Fruit fly (Drosophila melanogaster): Measurements from ENCODE around the gene TBC1D16.
A peak's percentile ranks its signal among the peaks of the same experiment; 100 is the strongest.

TBC1D16 gene

DNA sequence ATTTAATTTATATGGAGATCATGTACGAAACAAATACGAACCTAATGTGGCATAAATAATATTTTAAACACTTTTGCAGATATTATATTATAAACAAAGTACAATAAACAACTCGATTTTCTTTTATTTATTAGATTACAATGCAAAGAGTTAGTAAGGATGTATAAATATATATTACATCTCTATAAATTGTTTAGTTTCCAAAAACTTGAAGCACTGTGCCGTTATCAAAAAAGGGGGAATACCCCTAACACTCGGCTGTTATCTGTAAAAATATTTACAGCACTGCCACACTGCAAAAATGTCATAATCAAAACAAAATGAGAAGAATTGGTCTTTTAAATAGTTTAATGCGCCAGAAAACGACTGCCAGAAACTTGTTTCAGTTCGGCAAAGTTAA is 6.9 kb downstream of the TBC1D16 start, which contains the start of gene CG5188:
Gene CG5188, plus strand, starts transcription at position 302 of the 400 bp plus-strand sequence.
- peak; percentile 30 for TF ChIP-seq Mnt (GFP tag; optimal IDR thresholded peaks at IDR 0.05)
- TF ChIP-seq CG11617 (GFP tag; optimal IDR thresholded peaks at IDR 0.05), result peak; percentile 55
- no peak for TF ChIP-seq cnc (optimal IDR thresholded peaks at IDR 0.05)
- TF ChIP-seq toe (GFP tag; optimal IDR thresholded peaks at IDR 0.05), result no peak
- TF ChIP-seq CG7045 (GFP tag; optimal IDR thresholded peaks at IDR 0.05), result peak; percentile 10
- TF ChIP-seq bab1 (GFP tag; optimal IDR thresholded peaks at IDR 0.05), result peak; percentile 51
- no peak for TF ChIP-seq Clk (GFP tag; optimal IDR thresholded peaks at IDR 0.05)
- TF ChIP-seq CG5204 (GFP tag; optimal IDR thresholded peaks at IDR 0.05), result no peak
- peak; percentile 1 for TF ChIP-seq tj (GFP tag; optimal IDR thresholded peaks at IDR 0.05)
- peak; percentile 66 for TF ChIP-seq CG33017 (tag; optimal IDR thresholded peaks at IDR 0.05)
- no peak for TF ChIP-seq pad (GFP tag; optimal IDR thresholded peaks at IDR 0.05)
- peak; percentile 2 for TF ChIP-seq cic (GFP tag; optimal IDR thresholded peaks at IDR 0.05)
- no peak for TF ChIP-seq Crg-1 (GFP tag; optimal IDR thresholded peaks at IDR 0.05)
- TF ChIP-seq Hr96 (GFP tag; optimal IDR thresholded peaks at IDR 0.05), result no peak
- TF ChIP-seq CG12768 (GFP tag; optimal IDR thresholded peaks at IDR 0.05), result no peak
- no peak for TF ChIP-seq kay (GFP tag; ENCODE audit: borderline replicate concordance)
- peak; percentile 55 for TF ChIP-seq CG7101 (tag; optimal IDR thresholded peaks at IDR 0.05)
- TF ChIP-seq CG1620 (GFP tag; optimal IDR thresholded peaks at IDR 0.05), result no peak
- TF ChIP-seq CG14711 (tag; optimal IDR thresholded peaks at IDR 0.05), result peak; percentile 59
- TF ChIP-seq ovo (GFP tag; optimal IDR thresholded peaks at IDR 0.05), result peak; percentile 10

DNA sequence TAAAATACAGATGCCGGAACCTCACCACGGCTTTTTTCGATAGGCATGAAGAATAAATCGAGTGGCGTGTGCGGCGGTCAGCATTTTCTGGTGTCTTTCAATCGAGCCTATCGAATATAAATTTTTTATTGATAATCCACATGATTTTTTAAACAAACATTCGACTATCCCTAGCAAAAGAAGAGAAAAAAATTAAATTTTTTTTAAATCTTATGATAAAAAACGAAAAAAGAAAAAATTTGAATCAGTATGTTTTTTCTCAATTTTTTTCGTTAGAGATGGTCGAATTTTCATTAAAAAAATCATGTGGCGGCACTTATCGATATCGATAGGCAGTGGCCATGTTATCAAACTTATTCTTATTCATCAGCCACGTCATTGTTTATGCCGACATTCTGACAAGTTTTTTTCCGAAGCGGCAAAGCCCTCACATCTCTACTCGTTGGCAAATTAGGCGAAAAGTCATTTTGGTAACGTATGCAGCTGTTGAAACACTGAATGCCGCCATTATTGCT is 8.9 kb downstream of the TBC1D16 start, which contains the start of the genes SmB and KdelR:
Gene SmB, minus strand, starts transcription at position 94 of the 515 bp plus-strand sequence.
Gene KdelR, plus strand, starts transcription at position 354 of the 515 bp plus-strand sequence.
- TF ChIP-seq CG33017 (tag; optimal IDR thresholded peaks at IDR 0.05), result no peak
- TF ChIP-seq ovo (GFP tag; optimal IDR thresholded peaks at IDR 0.05), result no peak
- peak; percentile 34 for TF ChIP-seq bab1 (GFP tag; optimal IDR thresholded peaks at IDR 0.05)
- no peak for TF ChIP-seq CG12768 (GFP tag; optimal IDR thresholded peaks at IDR 0.05)
- peak; percentile 89 for TF ChIP-seq Mnt (GFP tag; optimal IDR thresholded peaks at IDR 0.05)
- TF ChIP-seq CG11617 (GFP tag; optimal IDR thresholded peaks at IDR 0.05), result peak; percentile 65
- peak; percentile 54 for TF ChIP-seq Crg-1 (GFP tag; optimal IDR thresholded peaks at IDR 0.05)
- no peak for TF ChIP-seq CG7045 (GFP tag; optimal IDR thresholded peaks at IDR 0.05)
- no peak for TF ChIP-seq toe (GFP tag; optimal IDR thresholded peaks at IDR 0.05)
- TF ChIP-seq CG7101 (tag; optimal IDR thresholded peaks at IDR 0.05), result peak; percentile 63
- peak; percentile 26 for TF ChIP-seq cic (GFP tag; optimal IDR thresholded peaks at IDR 0.05)
- peak; percentile 65 for TF ChIP-seq CG14711 (tag; optimal IDR thresholded peaks at IDR 0.05)
- TF ChIP-seq kay (GFP tag; ENCODE audit: borderline replicate concordance), result no peak
- TF ChIP-seq CG5204 (GFP tag; optimal IDR thresholded peaks at IDR 0.05), result no peak
- TF ChIP-seq cnc (optimal IDR thresholded peaks at IDR 0.05), result peak in 1 of 2 experiments; percentile 2
- TF ChIP-seq tj (GFP tag; optimal IDR thresholded peaks at IDR 0.05), result peak; percentile 97
- no peak for TF ChIP-seq pad (GFP tag; optimal IDR thresholded peaks at IDR 0.05)
- no peak for TF ChIP-seq Hr96 (GFP tag; optimal IDR thresholded peaks at IDR 0.05)
- TF ChIP-seq CG1620 (GFP tag; optimal IDR thresholded peaks at IDR 0.05), result no peak
- no peak for TF ChIP-seq Clk (GFP tag; optimal IDR thresholded peaks at IDR 0.05)

DNA sequence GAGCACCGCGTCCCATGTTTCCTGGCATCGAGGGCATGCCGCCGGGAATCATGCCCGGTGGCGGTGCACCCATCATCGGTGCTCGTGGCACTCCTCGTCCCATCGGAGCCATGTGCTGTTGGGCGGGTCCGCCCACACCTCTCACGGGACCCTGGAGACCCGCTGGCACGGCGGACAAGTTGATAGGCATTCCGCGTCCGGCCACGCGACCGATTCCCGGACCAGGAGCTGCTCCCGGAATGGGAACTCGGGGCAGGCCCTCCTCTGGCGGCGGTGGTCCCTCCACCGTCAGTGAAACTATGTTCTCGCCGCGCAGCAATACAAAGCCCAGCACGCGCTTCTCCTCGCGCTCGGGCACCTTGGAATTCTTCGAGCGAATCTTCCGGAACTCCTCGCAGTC is 9.9 kb downstream of the TBC1D16 start:
- TF ChIP-seq pad (GFP tag; optimal IDR thresholded peaks at IDR 0.05), result no peak
- TF ChIP-seq bab1 (GFP tag; optimal IDR thresholded peaks at IDR 0.05), result no peak
- no peak for TF ChIP-seq CG7045 (GFP tag; optimal IDR thresholded peaks at IDR 0.05)
- no peak for TF ChIP-seq CG5204 (GFP tag; optimal IDR thresholded peaks at IDR 0.05)
- no peak for TF ChIP-seq Hr96 (GFP tag; optimal IDR thresholded peaks at IDR 0.05)
- TF ChIP-seq Mnt (GFP tag; optimal IDR thresholded peaks at IDR 0.05), result no peak
- no peak for TF ChIP-seq tj (GFP tag; optimal IDR thresholded peaks at IDR 0.05)
- TF ChIP-seq CG33017 (tag; optimal IDR thresholded peaks at IDR 0.05), result no peak
- no peak for TF ChIP-seq kay (GFP tag; ENCODE audit: borderline replicate concordance)
- no peak for TF ChIP-seq ovo (GFP tag; optimal IDR thresholded peaks at IDR 0.05)
- no peak for TF ChIP-seq CG11617 (GFP tag; optimal IDR thresholded peaks at IDR 0.05)
- TF ChIP-seq CG12768 (GFP tag; optimal IDR thresholded peaks at IDR 0.05), result no peak
- no peak for TF ChIP-seq cic (GFP tag; optimal IDR thresholded peaks at IDR 0.05)

DNA sequence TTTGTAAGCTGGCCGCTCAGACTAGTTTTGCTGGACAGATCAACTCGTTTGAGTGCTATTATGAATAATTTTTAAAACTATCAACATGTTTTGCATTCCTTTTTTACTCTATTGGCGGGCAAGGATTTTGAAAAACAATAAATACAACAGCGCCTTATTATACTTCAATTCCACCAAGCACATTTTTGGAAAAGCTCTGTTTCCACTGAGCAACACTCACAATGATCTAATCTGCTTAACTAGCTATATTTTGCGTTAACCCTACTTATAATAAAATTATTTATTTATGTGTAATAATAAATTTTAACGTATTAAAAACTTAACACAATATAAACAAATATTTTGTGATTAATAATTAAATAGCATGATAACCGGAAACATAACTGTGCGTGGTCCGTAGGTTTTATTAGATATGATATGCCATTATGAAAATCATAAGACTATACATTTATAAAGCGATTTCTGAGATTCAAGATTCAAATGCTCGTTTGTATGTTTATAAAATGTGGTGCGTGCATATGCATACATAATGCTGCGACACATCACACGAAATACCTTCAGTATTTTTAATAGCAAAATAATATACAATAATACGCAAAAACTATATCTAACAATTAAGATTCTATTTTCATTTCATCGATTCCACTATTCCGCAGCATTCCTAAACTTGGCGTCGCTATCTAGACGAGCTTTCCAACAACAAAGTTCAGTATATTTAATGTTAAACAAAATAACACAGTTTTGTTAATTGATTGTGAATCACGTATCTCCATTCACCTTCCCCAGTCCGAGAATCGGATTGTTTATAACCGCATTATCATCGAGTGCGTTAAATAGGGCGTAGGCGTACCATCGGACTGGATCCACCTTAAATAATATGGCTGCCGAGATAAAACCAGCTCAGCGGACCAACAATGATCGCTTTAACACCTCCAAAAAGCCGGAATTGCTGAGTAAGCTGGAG is 12.5 kb downstream of the TBC1D16 start, which contains the start of the genes pie and Wdfy2:
Gene pie, minus strand, starts transcription at position 138 of the 964 bp plus-strand sequence.
Gene Wdfy2, plus strand, starts transcription at position 649 of the 964 bp plus-strand sequence.
- TF ChIP-seq ovo (GFP tag; optimal IDR thresholded peaks at IDR 0.05), result no peak
- no peak for TF ChIP-seq CG12768 (GFP tag; optimal IDR thresholded peaks at IDR 0.05)
- TF ChIP-seq bab1 (GFP tag; optimal IDR thresholded peaks at IDR 0.05), result peak; percentile 4
- no peak for TF ChIP-seq toe (GFP tag; optimal IDR thresholded peaks at IDR 0.05)
- no peak for TF ChIP-seq CG7045 (GFP tag; optimal IDR thresholded peaks at IDR 0.05)
- no peak for TF ChIP-seq CG7101 (tag; optimal IDR thresholded peaks at IDR 0.05)
- TF ChIP-seq CG14711 (tag; optimal IDR thresholded peaks at IDR 0.05), result no peak
- no peak for TF ChIP-seq Hr96 (GFP tag; optimal IDR thresholded peaks at IDR 0.05)
- no peak for TF ChIP-seq CG5204 (GFP tag; optimal IDR thresholded peaks at IDR 0.05)
- no peak for TF ChIP-seq pad (GFP tag; optimal IDR thresholded peaks at IDR 0.05)
- no peak for TF ChIP-seq Mnt (GFP tag; optimal IDR thresholded peaks at IDR 0.05)
- peak; percentile 88 for TF ChIP-seq tj (GFP tag; optimal IDR thresholded peaks at IDR 0.05)
- no peak for TF ChIP-seq cnc (optimal IDR thresholded peaks at IDR 0.05)
- peak; percentile 68 for TF ChIP-seq kay (GFP tag; ENCODE audit: borderline replicate concordance)
- TF ChIP-seq CG1620 (GFP tag; optimal IDR thresholded peaks at IDR 0.05), result no peak

DNA sequence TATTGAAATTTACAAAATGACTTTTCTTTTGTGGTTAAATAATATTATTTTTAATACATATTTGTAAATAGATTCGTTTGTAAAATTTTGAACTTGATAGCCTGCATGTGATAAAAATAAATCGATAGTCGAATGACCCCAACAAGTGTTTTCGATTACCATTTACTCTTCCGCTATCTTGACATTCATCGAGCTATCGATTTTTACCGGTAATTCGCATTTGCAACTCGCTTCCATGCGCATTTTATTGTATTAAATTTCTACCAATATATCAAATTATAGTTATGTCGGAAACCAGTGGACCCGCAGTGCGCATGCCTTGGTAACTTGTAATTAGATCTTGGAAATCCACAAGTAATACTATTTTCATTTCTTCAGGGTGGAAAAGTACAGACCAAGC is 16.5 kb downstream of the TBC1D16 start, which contains the start of gene RfC3:
Gene RfC3, plus strand, starts transcription at position 210 of the 400 bp plus-strand sequence.
- TF ChIP-seq kay (GFP tag; ENCODE audit: borderline replicate concordance) (peak; percentile 94), Mnt (GFP tag; optimal IDR thresholded peaks at IDR 0.05) (peak; percentile 16), cnc (optimal IDR thresholded peaks at IDR 0.05) (no peak)
